Fruit fly (Drosophila melanogaster) whole organism: Measurements from ENCODE around the gene Abi.

Source experiments
- Dll ChIP-seq: fragments of >200 bp; optimal IDR thresholded peaks from 2 replicates; lab custom pipeline; 2017
- pan ChIP-seq: fragments of >200 bp; optimal IDR thresholded peaks from 2 replicates; lab custom pipeline; 2017

DNA sequence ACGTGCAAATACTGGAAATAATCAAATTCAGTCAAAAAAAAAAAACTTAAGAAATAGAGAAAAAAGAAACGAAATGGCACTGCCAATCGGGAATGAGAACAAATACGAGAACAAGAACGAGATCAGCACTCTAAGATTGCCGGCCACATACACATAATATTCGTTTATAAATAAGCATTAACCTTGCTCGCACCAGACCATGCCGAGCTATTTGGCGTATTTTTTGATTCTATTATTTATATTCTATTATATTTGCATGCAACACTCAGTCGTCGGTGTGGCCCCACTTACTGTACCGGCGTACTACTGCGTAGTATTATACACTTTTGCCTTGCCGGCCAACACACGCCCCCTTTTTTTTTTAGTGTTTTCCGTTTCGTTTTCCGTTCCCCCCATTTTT lies 51.6 kb downstream of the Abi start:
- no peak for TF ChIP-seq pan (lab: Kevin White, UChicago)
- no peak for TF ChIP-seq Dll (lab: Kevin White, UChicago)
